Worm (Caenorhabditis elegans) whole organism, L4 larva: ENCODE data around the gene F52E1.3.

Source experiments
- F49E8.2 ChIP-seq: sonication (generic microtip); optimal IDR thresholded peaks from 2 replicates; lab custom pipeline; 2016; ENCODE audit warnings: missing compliant biosample characterization, mild to moderate bottlenecking, missing genetic modification characterization, borderline replicate concordance
- lin-13 ChIP-seq: fragments of 150-350 bp; optimal IDR thresholded peaks from 2 replicates; lab custom pipeline; 2014; ENCODE audit warnings: missing biosample characterization, missing genetic modification reagents, missing genetic modification characterization
- lin-39 ChIP-seq: fragments of 150-350 bp; optimal IDR thresholded peaks from 2 replicates; lab custom pipeline; 2014; ENCODE audit warnings: missing biosample characterization, missing genetic modification reagents, missing genetic modification characterization
- nhr-28 ChIP-seq: fragments of 150-350 bp; optimal IDR thresholded peaks from 2 replicates; lab custom pipeline; 2014; ENCODE audit warnings: missing biosample characterization, missing genetic modification characterization
- nhr-6 ChIP-seq: fragments of 150-350 bp; optimal IDR thresholded peaks from 2 replicates; lab custom pipeline; 2014; ENCODE audit warnings: missing biosample characterization, missing genetic modification characterization
- sdz-12 ChIP-seq: fragments of 200-800 bp; sonication (Bioruptor generic); optimal IDR thresholded peaks from 2 replicates; lab custom pipeline; 2018; ENCODE audit warnings: mild to moderate bottlenecking, missing genetic modification characterization, missing compliant biosample characterization

ce11 chrV:8401267-8401666, 6.7 kb downstream of the F52E1.3 start:
- TF ChIP-seq nhr-28 (tag; lab: Kevin White, UChicago) = peak; percentile 52
- no peak for TF ChIP-seq lin-39 (tag; lab: Kevin White, UChicago)
- no peak for TF ChIP-seq sdz-12 (GFP tag; lab: Kevin White, UChicago)
- TF ChIP-seq nhr-6 (tag; lab: Kevin White, UChicago) = no peak
- TF ChIP-seq lin-13 = no peak
- TF ChIP-seq F49E8.2 (tag; lab: Kevin White, UChicago) = no peak
